Worm (Caenorhabditis elegans) whole organism, midembryonic: Measurements from ENCODE around the gene lgc-39.

Source experiments
- T22C8.4 ChIP-seq: fragments of 200-800 bp; sonication (Bioruptor generic); IDR thresholded peaks from 2 replicates; pipeline ENCODE4 v1.3.6; 2022; ENCODE audit warnings: missing genetic modification characterization, missing compliant biosample characterization
- cog-1 ChIP-seq: sonication (generic microtip); optimal IDR thresholded peaks from 2 replicates; lab custom pipeline; 2016; ENCODE audit warnings: missing genetic modification characterization, missing compliant biosample characterization
- flt-1 ChIP-seq: fragments of 200-800 bp; sonication (Bioruptor generic); IDR thresholded peaks from 2 replicates; pipeline ENCODE4 v1.3.6; 2022; ENCODE audit warnings: missing genetic modification characterization, missing compliant biosample characterization
- klf-2 ChIP-seq: fragments of 200-800 bp; sonication (Bioruptor generic); conservative IDR thresholded peaks from 2 replicates; pipeline ENCODE4 v1.3.6; 2022; ENCODE audit warnings: missing genetic modification reagents, missing genetic modification characterization, missing compliant biosample characterization
- med-1 ChIP-seq: sonication (generic microtip); optimal IDR thresholded peaks from 2 replicates; lab custom pipeline; 2017; ENCODE audit warnings: missing genetic modification characterization, mild to moderate bottlenecking, missing compliant biosample characterization, antibody characterized with exemption, missing genetic modification reagents; ENCODE audit not compliant: insufficient read depth
- ref-1 ChIP-seq: fragments of 200-800 bp; sonication (Bioruptor generic); conservative IDR thresholded peaks from 2 replicates; pipeline ENCODE4 v1.3.6; 2022; ENCODE audit warnings: missing genetic modification reagents, missing genetic modification characterization, missing compliant biosample characterization
- tab-1 ChIP-seq: fragments of 200-800 bp; sonication (Bioruptor generic); IDR thresholded peaks from 2 replicates; pipeline ENCODE4 v1.3.6; 2022; ENCODE audit warnings: missing genetic modification characterization, missing compliant biosample characterization
- ztf-29 ChIP-seq: fragments of 200-800 bp; sonication (Bioruptor generic); IDR thresholded peaks from 2 replicates; pipeline ENCODE4 v1.3.6; 2022; ENCODE audit warnings: missing genetic modification reagents, missing genetic modification characterization, missing compliant biosample characterization

DNA sequence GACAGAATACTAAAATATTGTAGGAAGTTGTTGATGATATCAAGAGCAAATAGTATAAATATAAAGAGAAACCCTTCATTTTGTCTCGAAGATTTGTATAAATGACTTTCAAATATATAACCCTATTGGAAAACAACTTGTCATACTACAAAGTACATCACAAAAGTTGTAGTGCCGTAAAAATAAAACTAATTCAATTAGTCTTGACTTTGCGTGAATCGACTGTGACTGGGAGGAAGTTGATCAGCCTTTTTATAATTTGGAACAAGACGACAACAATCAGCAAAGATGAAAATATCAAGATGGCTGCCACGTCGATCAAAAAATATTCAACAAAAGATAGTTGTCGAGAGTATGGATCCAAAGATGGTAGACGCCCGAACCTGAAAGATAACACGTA lies 33.4 kb upstream of the lgc-39 start, which contains the start of gene ugt-40:
- TF ChIP-seq tab-1 (GFP tag; lab: Robert Waterston, UW) (no peak), T22C8.4 (GFP tag; lab: Robert Waterston, UW) (no peak), flt-1 (GFP tag; lab: Robert Waterston, UW) (no peak), ztf-29 (GFP tag; lab: Robert Waterston, UW) (no peak), klf-2 (GFP tag; lab: Robert Waterston, UW) (no peak), ref-1 (GFP tag; lab: Robert Waterston, UW) (no peak), med-1 (GFP tag; lab: Kevin White, UChicago) (no peak), cog-1 (no peak)
